Fruit fly (Drosophila melanogaster): Measurements from ENCODE around the gene CG42393.

dm6 chr3L:18081494-18081893, 39.0 kb downstream of the CG42393 start:
- TF ChIP-seq CTCF (optimal IDR thresholded peaks at IDR 0.05) = no peak
- no peak for TF ChIP-seq CG8478 (optimal IDR thresholded peaks at IDR 0.05)
